Worm (Caenorhabditis elegans): ENCODE measurements around the gene chs-2.

DNA sequence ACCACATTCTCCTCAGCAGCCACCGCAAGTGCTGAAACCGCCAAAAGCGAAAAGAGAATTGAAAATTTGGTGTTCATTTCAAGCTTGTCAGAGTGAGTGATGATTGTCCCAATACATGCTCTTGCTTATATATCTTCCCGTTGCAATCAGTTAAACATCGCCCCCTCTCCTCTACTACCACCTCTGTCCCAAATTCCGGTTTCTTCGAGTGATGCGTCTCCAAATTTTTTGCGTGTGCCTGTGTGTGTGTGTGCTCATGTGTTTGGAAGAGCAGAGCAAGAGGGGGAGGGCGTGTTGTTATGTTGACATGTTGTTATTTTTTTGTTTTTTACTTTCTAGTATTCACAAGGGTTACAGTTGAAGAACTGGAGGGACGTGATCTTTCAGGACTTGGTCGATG is 2.3 kb upstream of the chs-2 start, which contains the start of gene abu-11:
- TF ChIP-seq ama-1 (optimal IDR thresholded peaks at IDR 0.05), result no peak
- TF ChIP-seq scrt-1 (GFP tag; IDR thresholded peaks at IDR 0.05), result no peak
- TF ChIP-seq flt-1 (GFP tag; IDR thresholded peaks at IDR 0.05), result no peak
- no peak for TF ChIP-seq F13C5.2 (tag; optimal IDR thresholded peaks at IDR 0.05)
- no peak for TF ChIP-seq tbx-11 (GFP tag; IDR thresholded peaks at IDR 0.05)
- TF ChIP-seq hmbx-1 (tag; optimal IDR thresholded peaks at IDR 0.05), result no peak
- no peak for TF ChIP-seq tbx-37 (GFP tag; conservative IDR thresholded peaks at IDR 0.05)
- TF ChIP-seq ceh-36 (tag; optimal IDR thresholded peaks at IDR 0.05), result no peak
- no peak for TF ChIP-seq tra-4 (tag; optimal IDR thresholded peaks at IDR 0.05)

Measured in whole organism, early embryonic.